Worm (Caenorhabditis elegans): ENCODE results near the gene ugt-53.

The ugt-53 gene

DNA sequence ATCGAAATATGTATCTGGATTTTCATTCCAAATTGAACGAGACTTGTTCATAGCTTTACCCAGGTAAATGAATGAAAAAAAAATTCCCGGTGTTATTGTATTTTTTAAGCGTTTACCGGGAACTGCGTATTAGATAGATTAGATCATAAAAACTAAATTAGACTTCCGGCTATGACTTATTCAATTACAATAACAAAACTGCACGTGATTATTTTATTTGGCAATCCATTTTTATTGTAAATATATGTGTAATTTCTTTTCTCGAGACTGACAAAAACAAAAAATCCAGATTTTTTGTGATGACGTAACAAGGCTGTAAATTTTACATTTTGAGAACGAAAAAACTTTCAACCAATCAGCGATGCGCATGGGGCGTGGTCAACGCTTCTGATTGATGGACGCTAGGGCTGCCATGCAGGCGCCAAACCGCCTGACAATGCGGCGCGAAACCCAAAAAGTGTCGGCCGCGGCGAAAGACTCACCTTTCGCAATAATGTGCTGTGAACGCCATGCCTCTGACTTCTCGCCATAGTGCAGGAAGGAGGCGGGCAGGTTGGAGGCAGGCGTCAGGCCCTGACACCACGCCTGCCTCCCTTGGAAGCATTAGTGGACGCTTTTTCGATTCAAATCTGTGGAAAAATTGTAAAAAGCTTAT, 27.4 kb upstream of the ugt-53 start, which contains the start of gene srh-36 (continued):
- no peak for TF ChIP-seq mxl-3 (GFP tag; optimal IDR thresholded peaks at IDR 0.05)
- TF ChIP-seq nhr-111 (GFP tag; optimal IDR thresholded peaks at IDR 0.05), result no peak
- TF ChIP-seq F26F4.8 (GFP tag; conservative IDR thresholded peaks at IDR 0.05), result 0 out of 2 replicates have a peak, but pooled peaks have one; percentile 35
- no peak for TF ChIP-seq daf-16 (GFP tag; optimal IDR thresholded peaks at IDR 0.05)
- TF ChIP-seq daf-16 (tag; optimal IDR thresholded peaks at IDR 0.05), result no peak
- no peak for TF ChIP-seq unc-62 (GFP tag; optimal IDR thresholded peaks at IDR 0.05 in 1 of 2)
- TF ChIP-seq unc-62 (tag; optimal IDR thresholded peaks at IDR 0.05), result no peak
- 0 out of 2 replicates have a peak, but pooled peaks have one; percentile 32 for TF ChIP-seq snpc-1.2 (GFP tag; IDR thresholded peaks at IDR 0.05)
- TF ChIP-seq F44E2.7 (GFP tag; IDR thresholded peaks at IDR 0.05), result no peak
- no peak for TF ChIP-seq tra-1 (GFP tag; IDR thresholded peaks at IDR 0.05)
- TF ChIP-seq saeg-2 (GFP tag; IDR thresholded peaks at IDR 0.05), result no peak

DNA sequence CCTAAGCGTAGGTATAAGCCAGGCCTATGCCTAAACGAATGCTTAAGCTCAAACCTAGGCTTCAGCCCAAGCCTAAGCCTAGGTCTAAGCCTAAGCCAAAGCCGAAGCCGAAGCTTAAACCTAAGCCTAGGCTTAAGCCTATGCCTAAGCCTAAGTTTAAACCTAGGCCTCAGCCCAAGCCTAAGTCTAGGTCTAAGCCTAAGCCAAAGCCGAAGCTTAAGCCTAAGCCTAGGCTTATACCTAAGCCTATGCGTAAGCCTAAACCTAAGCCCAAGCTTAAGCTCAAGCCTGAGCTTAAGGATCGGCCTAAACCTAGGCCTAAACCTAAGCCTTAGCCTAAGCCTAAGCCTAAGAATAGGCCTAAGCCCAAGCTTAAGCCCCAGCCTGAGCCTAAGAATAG, 23.2 kb upstream of the ugt-53 start:
- TF ChIP-seq mes-2 (tag; optimal IDR thresholded peaks at IDR 0.05; ENCODE audit: poor library complexity, severe bottlenecking), result no peak
- no peak for TF ChIP-seq nhr-25 (tag; optimal IDR thresholded peaks at IDR 0.05; ENCODE audit: borderline replicate concordance, insufficient read depth)
- no peak for TF ChIP-seq ZK337.2 (GFP tag; IDR thresholded peaks at IDR 0.05)
- no peak for TF ChIP-seq lir-3 (tag; optimal IDR thresholded peaks at IDR 0.05)
- TF ChIP-seq unc-62 (GFP tag; optimal IDR thresholded peaks at IDR 0.05 in 1 of 2), result no peak
- TF ChIP-seq unc-62 (tag; optimal IDR thresholded peaks at IDR 0.05), result no peak

DNA sequence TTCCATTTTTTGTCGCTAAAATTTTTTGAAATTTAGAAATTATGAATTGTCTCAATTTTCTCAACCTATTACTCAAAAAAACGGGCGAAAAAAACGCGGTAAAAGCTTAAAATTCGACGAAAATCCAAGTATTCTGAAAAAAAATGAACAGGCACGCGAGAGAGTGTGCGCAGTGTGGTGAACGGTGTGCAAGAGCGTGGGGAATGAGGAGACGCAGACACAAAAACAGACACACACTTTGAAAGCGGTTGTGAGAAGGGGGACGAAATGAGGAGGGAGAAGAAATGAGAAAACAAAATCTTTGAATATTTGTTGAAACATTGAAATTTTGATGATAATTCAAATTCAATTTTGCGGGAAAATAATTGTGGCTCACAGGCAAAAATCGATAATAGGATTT, 22.3 kb upstream of the ugt-53 start, which contains the start of gene T03D3.5:
Gene T03D3.5 (minus strand): TSS at position 21 of the 400 bp plus-strand sequence.
- TF ChIP-seq duxl-1 (tag; optimal IDR thresholded peaks at IDR 0.05; ENCODE audit: poor library complexity) (peak; percentile 50), hlh-11 (tag; optimal IDR thresholded peaks at IDR 0.05) (no peak)

DNA sequence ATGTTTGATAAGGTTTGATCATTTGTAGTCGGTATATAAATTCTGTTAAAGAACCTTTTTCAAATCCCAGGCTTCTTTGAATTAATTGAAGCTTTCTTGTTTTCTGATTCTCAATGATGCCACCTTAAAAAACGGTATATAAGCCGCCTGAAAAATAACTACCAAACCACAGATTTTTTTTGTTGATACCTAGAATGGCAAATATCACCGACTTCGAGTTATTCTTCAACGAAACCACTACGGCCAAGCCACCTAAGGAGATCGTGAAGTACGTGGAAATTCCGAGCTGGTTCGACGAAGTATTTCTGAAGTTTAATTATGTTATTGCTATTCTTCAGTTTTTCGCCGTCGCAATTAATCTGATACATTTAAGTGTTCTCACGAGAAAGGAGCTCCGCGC, 18.3 kb upstream of the ugt-53 start, which contains the start of gene srw-2:
Gene srw-2 (plus strand): TSS at position 62 of the 400 bp plus-strand sequence.
- TF ChIP-seq unc-62 (GFP tag; optimal IDR thresholded peaks at IDR 0.05 in 1 of 2), result peak in 1 of 2 experiments; percentile 90
- TF ChIP-seq unc-62 (tag; optimal IDR thresholded peaks at IDR 0.05), result no peak
- no peak for TF ChIP-seq ceh-28 (tag; optimal IDR thresholded peaks at IDR 0.05)
- no peak for TF ChIP-seq nhr-48 (tag; optimal IDR thresholded peaks at IDR 0.05)

DNA sequence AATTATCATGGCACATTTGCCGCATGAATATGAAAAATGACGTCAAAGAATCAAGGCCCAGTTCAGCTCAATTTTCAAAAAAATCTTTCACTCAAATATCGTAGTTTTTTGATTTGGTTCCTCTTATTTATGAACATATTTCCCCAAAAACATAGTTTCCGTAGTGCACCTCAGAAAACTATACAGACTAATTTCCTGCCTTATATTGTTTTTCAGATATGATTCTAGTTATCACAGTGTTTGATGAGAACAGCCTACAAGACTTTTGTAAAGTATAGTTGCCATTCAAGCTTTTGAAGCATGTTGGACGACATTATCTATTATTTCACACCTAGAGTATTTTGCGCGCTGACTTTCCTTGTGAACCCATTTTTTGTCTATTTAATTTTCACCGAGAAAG, 16.5 kb upstream of the ugt-53 start, which contains the start of gene srj-50:
Gene srj-50 (plus strand): TSS at position 301 of the 400 bp plus-strand sequence.
- TF ChIP-seq ZK337.2 (GFP tag; IDR thresholded peaks at IDR 0.05), result no peak
- TF ChIP-seq spr-3 (GFP tag; optimal IDR thresholded peaks at IDR 0.05), result no peak
- no peak for TF ChIP-seq zfp-3 (GFP tag; conservative IDR thresholded peaks at IDR 0.05)
- TF ChIP-seq lin-1 (GFP tag; IDR thresholded peaks at IDR 0.05), result no peak
- TF ChIP-seq ceh-82 (tag; optimal IDR thresholded peaks at IDR 0.05), result no peak
- TF ChIP-seq mes-2 (tag; optimal IDR thresholded peaks at IDR 0.05; ENCODE audit: poor library complexity, severe bottlenecking), result no peak
- no peak for TF ChIP-seq Y5F2A.4 (GFP tag; optimal IDR thresholded peaks at IDR 0.05)
- no peak for TF ChIP-seq attf-4 (tag; optimal IDR thresholded peaks at IDR 0.05)
- TF ChIP-seq set-16 (GFP tag; IDR thresholded peaks at IDR 0.05), result no peak
- no peak for TF ChIP-seq ces-1 (GFP tag; optimal IDR thresholded peaks at IDR 0.05)
- TF ChIP-seq dve-1 (tag; optimal IDR thresholded peaks at IDR 0.05; ENCODE audit: insufficient read depth), result no peak
- TF ChIP-seq nhr-28 (tag; optimal IDR thresholded peaks at IDR 0.05), result no peak
- TF ChIP-seq nhr-25 (tag; optimal IDR thresholded peaks at IDR 0.05; ENCODE audit: borderline replicate concordance, insufficient read depth), result no peak
- no peak for TF ChIP-seq php-3 (GFP tag; IDR thresholded peaks at IDR 0.05)
- no peak for TF ChIP-seq mxl-3 (GFP tag; optimal IDR thresholded peaks at IDR 0.05)
- no peak for TF ChIP-seq dmd-9 (GFP tag; IDR thresholded peaks at IDR 0.05)
- TF ChIP-seq nhr-10 (tag; optimal IDR thresholded peaks at IDR 0.05), result no peak
- TF ChIP-seq mdl-1 (tag; optimal IDR thresholded peaks at IDR 0.05), result no peak
- TF ChIP-seq Y75B8A.6 (GFP tag; IDR thresholded peaks at IDR 0.05), result no peak
- no peak for TF ChIP-seq saeg-2 (GFP tag; IDR thresholded peaks at IDR 0.05)

Data from whole organism, L4 larva.